Fruit fly (Drosophila melanogaster): ENCODE data around the gene CG3330.

- no peak for TF ChIP-seq CG10565 (GFP tag; optimal IDR thresholded peaks at IDR 0.05)
- TF ChIP-seq Rfx (GFP tag; IDR thresholded peaks at IDR 0.05): no peak
- TF ChIP-seq CG1233 (GFP tag; optimal IDR thresholded peaks at IDR 0.05): no peak
- TF ChIP-seq bsh (GFP tag; optimal IDR thresholded peaks at IDR 0.05): no peak
These were observed at the start of gene CG3330 for dm6 chr3R:27330782-27331181.

Measured in whole organism, embryonic.